In the genomic region with DNA sequence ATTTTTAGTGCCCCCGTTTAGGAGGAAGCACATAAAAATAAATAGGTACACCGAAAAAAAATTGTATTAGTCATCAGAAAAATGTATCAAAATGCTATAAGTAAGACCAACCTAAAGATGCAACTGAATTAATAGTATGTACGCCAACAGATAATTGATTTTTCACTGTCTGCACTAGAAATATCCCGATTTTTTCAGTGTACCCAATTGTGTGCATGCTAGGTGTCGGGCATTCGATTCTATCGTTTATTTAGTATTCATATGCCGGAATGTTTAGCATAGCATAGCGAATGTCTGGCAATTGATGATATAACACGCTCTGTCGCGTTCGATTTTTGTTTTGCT, we compare ENCODE assay signal across 5 fruit fly cellular contexts.
TF ChIP-seq lines count a peak whose summit lies in the region.

No protein-coding gene starts in this region.

TF ChIP-seq in whole organism, adult, 20 proteins besides CTCF, POLR2A, EP300 and RAD21 (continued from another document):
- TF ChIP-seq CG7045 (GFP tag; optimal IDR thresholded peaks at IDR 0.05; lab: Kevin White, UChicago): peak; percentile 73
- TF ChIP-seq ovo (GFP tag; optimal IDR thresholded peaks at IDR 0.05; lab: Kevin White, UChicago): no peak
- TF ChIP-seq cic (GFP tag; optimal IDR thresholded peaks at IDR 0.05; lab: Kevin White, UChicago): no peak

TF ChIP-seq in whole organism, embryonic, 481 proteins besides CTCF, POLR2A, EP300 and RAD21 (continued from another document and continues in another):
- TF ChIP-seq HLH4C (GFP tag; IDR thresholded peaks at IDR 0.05; lab: Robert Waterston, UW; ENCODE audit: partially characterized antibody) (no peak), sens-2 (GFP tag; IDR thresholded peaks at IDR 0.05; lab: Robert Waterston, UW) (peak; percentile 83), Stat92E (GFP tag; optimal IDR thresholded peaks at IDR 0.05; lab: Kevin White, UChicago) (no peak), CG17361 (GFP tag; IDR thresholded peaks at IDR 0.05; lab: Robert Waterston, UW) (peak; percentile 81), CG34422 (GFP tag; IDR thresholded peaks at IDR 0.05; lab: Robert Waterston, UW) (peak; percentile 92), CG18619 (GFP tag; optimal IDR thresholded peaks at IDR 0.05; lab: Kevin White, UChicago) (peak; percentile 69), CG5180 (GFP tag; optimal IDR thresholded peaks at IDR 0.05; lab: Kevin White, UChicago) (peak; percentile 79), Hand (GFP tag; optimal IDR thresholded peaks at IDR 0.05; lab: Kevin White, UChicago) (peak; percentile 47), nerfin-1 (tag; optimal IDR thresholded peaks at IDR 0.05; lab: Kevin White, UChicago) (peak; percentile 75), cad (GFP tag; optimal IDR thresholded peaks at IDR 0.05; lab: Kevin White, UChicago) (no peak), ab (GFP tag; optimal IDR thresholded peaks at IDR 0.05; lab: Kevin White, UChicago) (peak; percentile 90), pum (GFP tag; optimal IDR thresholded peaks at IDR 0.05; lab: Kevin White, UChicago) (peak; percentile 87), disco-r (GFP tag; optimal IDR thresholded peaks at IDR 0.05; lab: Kevin White, UChicago) (peak; percentile 85), CG33557 (GFP tag; optimal IDR thresholded peaks at IDR 0.05; lab: Kevin White, UChicago) (no peak), Ada2b (GFP tag; IDR thresholded peaks at IDR 0.05; lab: Robert Waterston, UW) (peak; percentile 92), zfh2 (GFP tag; optimal IDR thresholded peaks at IDR 0.05; lab: Kevin White, UChicago) (peak; percentile 91), CG17328 (GFP tag; IDR thresholded peaks at IDR 0.05; lab: Robert Waterston, UW) (peak; percentile 91), CG7839 (tag; optimal IDR thresholded peaks at IDR 0.05; lab: Kevin White, UChicago) (peak; percentile 90), klu (GFP tag; IDR thresholded peaks at IDR 0.05; lab: Robert Waterston, UW) (peak; percentile 76), CG16779 (GFP tag; IDR thresholded peaks at IDR 0.05; lab: Robert Waterston, UW) (peak; percentile 75), CG34376 (GFP tag; optimal IDR thresholded peaks at IDR 0.05; lab: Kevin White, UChicago) (peak; percentile 73), crc (GFP tag; optimal IDR thresholded peaks at IDR 0.05; lab: Kevin White, UChicago) (peak; percentile 92), Eip74EF (GFP tag; optimal IDR thresholded peaks at IDR 0.05; lab: Kevin White, UChicago) (peak in 1 of 2 experiments; percentile 84), CG12219 (GFP tag; optimal IDR thresholded peaks at IDR 0.05; lab: Kevin White, UChicago) (peak; percentile 87), Xbp1 (GFP tag; optimal IDR thresholded peaks at IDR 0.05; lab: Kevin White, UChicago) (peak; percentile 91), Dfd (GFP tag; optimal IDR thresholded peaks at IDR 0.05; lab: Kevin White, UChicago) (no peak), ash1 (GFP tag; optimal IDR thresholded peaks at IDR 0.05; lab: Kevin White, UChicago) (no peak), tll (GFP tag; optimal IDR thresholded peaks at IDR 0.05; lab: Kevin White, UChicago) (no peak), CG10462 (GFP tag; optimal IDR thresholded peaks at IDR 0.05; lab: Kevin White, UChicago) (peak; percentile 63), Hr78 (GFP tag; optimal IDR thresholded peaks at IDR 0.05; lab: Kevin White, UChicago) (peak in 1 of 2 experiments; percentile 49), CG9797 (GFP tag; optimal IDR thresholded peaks at IDR 0.05; lab: Kevin White, UChicago) (no peak)

TF ChIP-seq in whole organism, prepupa, 60 proteins besides CTCF, POLR2A, EP300 and RAD21 (continued from another document and continues in another):
- TF ChIP-seq CG8632 (GFP tag; optimal IDR thresholded peaks at IDR 0.05; lab: Kevin White, UChicago) (peak; percentile 49), salr (GFP tag; optimal IDR thresholded peaks at IDR 0.05; lab: Kevin White, UChicago) (peak in 1 of 2 experiments; percentile 51), topi (GFP tag; optimal IDR thresholded peaks at IDR 0.05; lab: Kevin White, UChicago) (peak; percentile 56), CG16779 (tag; optimal IDR thresholded peaks at IDR 0.05; lab: Kevin White, UChicago) (no peak), ss (GFP tag; optimal IDR thresholded peaks at IDR 0.05; lab: Kevin White, UChicago) (no peak), fd85E (GFP tag; optimal IDR thresholded peaks at IDR 0.05; lab: Kevin White, UChicago) (no peak), Blimp-1 (GFP tag; optimal IDR thresholded peaks at IDR 0.05; lab: Kevin White, UChicago) (no peak), CG11762 (GFP tag; optimal IDR thresholded peaks at IDR 0.05; lab: Kevin White, UChicago; ENCODE audit: insufficient read depth) (peak; percentile 8), fkh (GFP tag; optimal IDR thresholded peaks at IDR 0.05; lab: Kevin White, UChicago) (peak; percentile 26), CG3919 (GFP tag; optimal IDR thresholded peaks at IDR 0.05; lab: Kevin White, UChicago) (peak; percentile 61), CG10631 (GFP tag; optimal IDR thresholded peaks at IDR 0.05; lab: Kevin White, UChicago) (peak; percentile 37), lz (GFP tag; optimal IDR thresholded peaks at IDR 0.05; lab: Kevin White, UChicago) (peak; percentile 21), OdsH (GFP tag; optimal IDR thresholded peaks at IDR 0.05; lab: Kevin White, UChicago) (peak; percentile 60), spab (GFP tag; optimal IDR thresholded peaks at IDR 0.05; lab: Kevin White, UChicago) (no peak), Hr38 (GFP tag; optimal IDR thresholded peaks at IDR 0.05; lab: Kevin White, UChicago) (no peak), Hr39 (GFP tag; optimal IDR thresholded peaks at IDR 0.05; lab: Kevin White, UChicago) (peak; percentile 67), CG6163 (GFP tag; IDR thresholded peaks at IDR 0.05; lab: Robert Waterston, UW) (peak; percentile 84), CG1621 (tag; optimal IDR thresholded peaks at IDR 0.05; lab: Kevin White, UChicago) (peak; percentile 14), dsx (GFP tag; optimal IDR thresholded peaks at IDR 0.05; lab: Kevin White, UChicago; ENCODE audit: poor library complexity, severe bottlenecking) (no peak), Smox (GFP tag; optimal IDR thresholded peaks at IDR 0.05; lab: Kevin White, UChicago) (peak; percentile 30), vri (GFP tag; optimal IDR thresholded peaks at IDR 0.05; lab: Kevin White, UChicago) (peak; percentile 56), achi (GFP tag; optimal IDR thresholded peaks at IDR 0.05; lab: Kevin White, UChicago) (peak; percentile 43), CG4318 (GFP tag; optimal IDR thresholded peaks at IDR 0.05; lab: Kevin White, UChicago) (peak; percentile 35), CG6792 (GFP tag; optimal IDR thresholded peaks at IDR 0.05; lab: Kevin White, UChicago) (peak; percentile 45), Eip75B (GFP tag; optimal IDR thresholded peaks at IDR 0.05; lab: Kevin White, UChicago) (peak; percentile 56), CG6808 (GFP tag; optimal IDR thresholded peaks at IDR 0.05; lab: Kevin White, UChicago) (no peak), Eip93F (GFP tag; optimal IDR thresholded peaks at IDR 0.05; lab: Kevin White, UChicago) (no peak), CG34406 (GFP tag; optimal IDR thresholded peaks at IDR 0.05; lab: Kevin White, UChicago) (peak; percentile 48), pdm3 (GFP tag; optimal IDR thresholded peaks at IDR 0.05; lab: Kevin White, UChicago) (peak; percentile 61), Ets96B (tag; optimal IDR thresholded peaks at IDR 0.05; lab: Kevin White, UChicago) (peak; percentile 20), CG6854 (GFP tag; optimal IDR thresholded peaks at IDR 0.05; lab: Kevin White, UChicago) (no peak), Sox102F (GFP tag; optimal IDR thresholded peaks at IDR 0.05; lab: Kevin White, UChicago) (no peak)

TF ChIP-seq in whole organism, pupa, 21 proteins besides CTCF, POLR2A, EP300 and RAD21 (continued from another document):
- peak; percentile 8 for TF ChIP-seq Snoo (tag; optimal IDR thresholded peaks at IDR 0.05; lab: Kevin White, UChicago)

TF ChIP-seq in whole organism, wandering third instar larva, 38 proteins besides CTCF, POLR2A, EP300 and RAD21 (continued from another document):
- TF ChIP-seq ey (GFP tag; optimal IDR thresholded peaks at IDR 0.05; lab: Kevin White, UChicago): peak; percentile 68
- peak; percentile 43 for TF ChIP-seq fru (GFP tag; optimal IDR thresholded peaks at IDR 0.05; lab: Kevin White, UChicago)
- no peak for TF ChIP-seq GATAd (GFP tag; optimal IDR thresholded peaks at IDR 0.05; lab: Kevin White, UChicago)
- peak; percentile 46 for TF ChIP-seq psq (GFP tag; optimal IDR thresholded peaks at IDR 0.05; lab: Kevin White, UChicago)
- no peak for TF ChIP-seq Vsx2 (GFP tag; optimal IDR thresholded peaks at IDR 0.05; lab: Kevin White, UChicago; ENCODE audit: partially characterized antibody)
- TF ChIP-seq Mio (GFP tag; optimal IDR thresholded peaks at IDR 0.05; lab: Kevin White, UChicago): no peak
- peak; percentile 9 for TF ChIP-seq Jra (GFP tag; optimal IDR thresholded peaks at IDR 0.05; lab: Kevin White, UChicago)
